Worm (Caenorhabditis elegans) whole organism, L3 larva: ENCODE results near the gene try-3.

Experiments
- ZK546.5 ChIP-seq: sonication (generic microtip); optimal IDR thresholded peaks from 2 replicates; lab custom pipeline; 2017; ENCODE audit warnings: missing biosample characterization, missing genetic modification characterization
- ceh-16 ChIP-seq: sonication (generic microtip); optimal IDR thresholded peaks from 2 replicates; lab custom pipeline; 2017; ENCODE audit warnings: missing biosample characterization, missing genetic modification characterization
- egl-27 ChIP-seq: sonication (generic microtip); optimal IDR thresholded peaks from 4 replicates; lab custom pipeline; 2017; ENCODE audit warnings: missing biosample characterization, missing genetic modification reagents, missing genetic modification characterization
- elt-1 ChIP-seq: fragments of 150-350 bp; optimal IDR thresholded peaks from 2 replicates; lab custom pipeline; 2014; ENCODE audit warnings: missing biosample characterization, missing genetic modification characterization
- jun-1 ChIP-seq: fragments of 150-350 bp; optimal IDR thresholded peaks from 2 replicates; lab custom pipeline; 2014; ENCODE audit warnings: missing biosample characterization, missing genetic modification reagents, missing genetic modification characterization
- nhr-11 ChIP-seq: fragments of 150-350 bp; optimal IDR thresholded peaks from 2 replicates; lab custom pipeline; 2014; ENCODE audit warnings: missing biosample characterization, missing genetic modification characterization
- tbx-2 ChIP-seq: sonication (generic microtip); optimal IDR thresholded peaks from 2 replicates; lab custom pipeline; 2016; ENCODE audit warnings: mild to moderate bottlenecking, missing genetic modification characterization, missing compliant biosample characterization
- unc-62 ChIP-seq: fragments of 150-350 bp; sonication (generic microtip); optimal IDR thresholded peaks from 4 replicates; lab custom pipeline; 2014; ENCODE audit warnings: missing biosample characterization, missing genetic modification reagents, missing genetic modification characterization

DNA sequence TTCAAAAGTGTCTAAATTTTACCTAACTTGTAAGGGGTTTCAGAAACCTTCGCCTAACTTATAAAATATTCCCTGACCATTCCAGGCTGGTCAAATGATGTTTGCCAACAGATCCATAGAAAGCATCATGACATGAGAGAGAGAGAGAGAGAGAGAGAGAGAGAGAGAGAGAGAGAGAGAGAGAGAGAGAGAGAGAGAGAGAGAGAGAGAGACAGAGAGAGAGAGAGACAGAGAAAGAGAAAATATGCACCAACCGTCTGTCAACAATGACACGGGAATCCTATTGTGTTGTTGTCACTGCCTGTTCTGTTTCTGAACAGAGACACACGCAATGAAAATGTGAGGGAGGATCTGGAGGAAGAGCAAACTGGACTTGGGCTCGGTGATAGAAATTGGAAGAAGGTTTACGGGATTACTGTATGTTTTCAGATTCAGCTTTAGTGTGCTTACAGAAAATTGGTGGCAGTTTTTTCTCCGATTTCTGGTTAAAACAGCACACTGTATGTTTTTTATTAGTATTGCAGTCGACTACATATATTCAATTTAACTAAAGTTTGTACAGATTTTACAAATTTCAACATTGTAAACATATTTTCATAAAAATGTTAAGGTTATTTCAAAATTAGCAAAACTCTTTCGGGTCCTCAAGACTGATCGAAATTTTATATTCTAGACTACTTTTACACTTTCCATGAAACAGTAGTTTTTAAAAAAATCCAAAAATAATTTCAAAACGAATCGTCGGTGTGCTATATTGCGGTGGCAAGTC, 19.2 kb downstream of the try-3 start:
- TF ChIP-seq tbx-2 (tag; lab: Kevin White, UChicago) (no peak), unc-62 (GFP tag; lab: Kevin White, UChicago) (no peak), ZK546.5 (no peak), ceh-16 (tag; lab: Kevin White, UChicago) (no peak), jun-1 (tag; lab: Kevin White, UChicago) (no peak), egl-27 (tag; lab: Kevin White, UChicago) (no peak), nhr-11 (no peak), elt-1 (tag; lab: Kevin White, UChicago) (no peak)
